Fruit fly (Drosophila melanogaster): ENCODE results near the gene Tom.

dm6 chr3L:14967691-14968538 lies 1.2 kb upstream of the Tom start:
- TF ChIP-seq psq (optimal IDR thresholded peaks at IDR 0.05) (no peak), CG8478 (optimal IDR thresholded peaks at IDR 0.05) (no peak)

Measured in whole organism.